Fruit fly (Drosophila melanogaster): ENCODE data around the gene ATPsyngamma.

Gene ATPsyngamma

DNA sequence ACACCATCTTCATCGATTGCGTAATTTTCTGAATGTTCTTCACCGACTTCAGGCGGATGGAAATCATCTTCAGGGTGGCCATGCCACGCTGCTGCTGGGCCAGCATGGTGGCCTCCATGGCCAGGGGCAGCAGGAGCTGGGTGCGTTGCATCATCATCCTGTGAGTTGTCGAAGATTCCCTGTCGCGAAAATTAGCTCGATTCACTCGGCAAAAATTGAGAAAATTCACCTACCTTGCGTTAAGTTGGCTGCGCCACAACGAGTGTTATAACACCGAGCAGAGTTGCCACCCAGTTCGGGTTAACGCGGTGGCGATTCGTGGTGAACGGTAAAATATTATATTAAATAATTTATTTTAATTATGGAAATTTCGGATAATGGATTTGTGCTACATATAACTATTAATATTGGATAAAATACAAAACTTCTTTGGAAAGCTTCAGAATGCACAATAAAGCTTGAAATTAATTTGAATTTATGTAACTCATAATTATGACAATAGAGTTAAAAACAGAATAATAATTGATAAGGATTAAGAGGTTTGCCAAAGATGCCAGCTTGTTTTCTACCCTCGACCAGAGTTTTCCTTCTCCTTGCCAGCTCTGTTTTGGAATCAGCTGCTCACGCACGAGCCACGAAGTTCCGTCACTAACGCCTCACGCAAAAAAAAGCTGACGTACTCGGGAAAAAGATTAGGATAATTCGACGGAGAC is at the start of gene ATPsyngamma, which contains the start of gene yata:
ATPsyngamma (minus strand) TSS at position 573 of the 713 bp plus-strand sequence.
yata (plus strand) TSS at position 629 of the 713 bp plus-strand sequence.
- TF ChIP-seq CG8478 (optimal IDR thresholded peaks at IDR 0.05) (no peak), CTCF (optimal IDR thresholded peaks at IDR 0.05) (no peak)

DNA sequence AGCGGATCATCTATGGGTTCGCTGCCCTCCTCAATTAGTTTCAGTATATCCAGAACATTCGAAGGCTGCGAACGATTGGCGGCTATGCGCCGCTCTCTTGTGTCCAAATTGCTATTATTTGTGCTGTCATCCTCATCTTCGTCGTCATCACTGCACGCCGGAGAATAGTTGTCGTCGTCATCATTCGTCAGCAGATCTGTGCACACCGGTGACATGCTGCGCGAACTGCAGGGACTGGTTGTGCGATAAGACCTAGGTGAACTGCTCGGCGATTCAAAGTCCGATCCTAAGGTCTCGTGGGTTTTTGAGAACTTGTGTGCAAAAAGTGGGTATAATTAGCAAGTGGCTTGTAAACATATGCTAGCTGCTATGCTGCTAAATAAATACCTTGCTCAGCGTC is 48.2 kb upstream of the ATPsyngamma start:
- TF ChIP-seq CG8478 (optimal IDR thresholded peaks at IDR 0.05), result no peak
- no peak for TF ChIP-seq CTCF (optimal IDR thresholded peaks at IDR 0.05)

- TF ChIP-seq CTCF (optimal IDR thresholded peaks at IDR 0.05) (no peak), CG8478 (optimal IDR thresholded peaks at IDR 0.05) (no peak)
These were observed 45.4 kb upstream of the ATPsyngamma start, which contains the start of gene sro for dm6 chr3R:29794161-29794882. sro (plus strand) TSS chr3R:29794597.

- no peak for TF ChIP-seq CG8478 (optimal IDR thresholded peaks at IDR 0.05)
- no peak for TF ChIP-seq CTCF (optimal IDR thresholded peaks at IDR 0.05)
These were observed 41.2 kb upstream of the ATPsyngamma start for dm6 chr3R:29790183-29790582.

DNA sequence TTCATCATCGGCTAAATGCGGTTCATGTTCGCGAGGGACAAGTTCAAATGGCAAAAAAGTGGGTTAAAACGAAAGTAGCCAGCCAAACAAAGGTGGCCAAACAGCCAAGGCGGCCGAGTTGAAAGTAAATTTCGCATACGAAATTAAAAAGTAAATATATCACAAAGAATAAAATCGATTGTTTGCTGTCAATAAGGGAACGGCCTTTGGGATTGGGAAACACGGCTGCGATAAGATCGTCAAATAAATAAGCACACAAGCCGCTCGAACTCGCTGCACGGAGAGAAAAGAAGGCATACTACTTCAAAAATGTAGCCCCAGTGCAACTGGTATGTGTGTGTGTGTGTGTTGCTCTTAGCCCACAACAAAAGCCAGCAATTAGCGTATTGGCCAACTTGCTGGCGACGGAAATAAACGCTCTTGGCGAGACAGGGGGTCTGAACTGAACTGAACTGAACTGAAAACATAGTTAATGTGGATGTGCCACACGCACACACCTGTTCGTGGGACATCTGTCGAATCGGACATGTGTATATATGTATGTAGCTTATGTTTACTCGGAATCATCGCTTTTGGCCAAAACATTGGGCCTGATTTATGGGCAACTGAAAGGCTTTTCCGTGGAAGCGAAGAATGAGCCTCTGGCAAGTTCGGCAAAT is 39.1 kb upstream of the ATPsyngamma start:
- no peak for TF ChIP-seq CG8478 (optimal IDR thresholded peaks at IDR 0.05)
- TF ChIP-seq CTCF (optimal IDR thresholded peaks at IDR 0.05), result no peak

dm6 chr3R:29786016-29786996 is 37.3 kb upstream of the ATPsyngamma start:
- TF ChIP-seq CTCF (optimal IDR thresholded peaks at IDR 0.05), result no peak
- TF ChIP-seq CG8478 (optimal IDR thresholded peaks at IDR 0.05), result no peak

DNA sequence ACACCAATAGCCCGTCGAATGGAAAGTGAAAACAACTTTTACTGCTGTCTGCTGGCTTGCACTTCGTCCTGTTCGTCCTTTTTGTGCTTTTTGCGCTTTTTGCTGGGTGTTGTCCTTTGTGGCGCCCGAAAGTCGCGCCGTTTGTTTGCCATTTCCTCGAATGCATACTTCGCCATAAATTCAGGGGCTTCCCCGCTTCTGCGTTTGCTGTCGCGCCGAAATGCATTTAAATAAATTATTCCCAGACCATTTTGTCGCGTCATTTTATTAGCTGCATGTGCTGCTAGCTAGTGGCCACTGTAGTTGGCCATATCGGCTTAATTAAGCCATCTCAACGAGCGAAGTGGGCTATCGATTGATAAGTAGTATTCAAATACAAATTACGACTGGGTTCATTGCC is 36.3 kb upstream of the ATPsyngamma start:
- TF ChIP-seq CG8478 (optimal IDR thresholded peaks at IDR 0.05), result no peak
- TF ChIP-seq CTCF (optimal IDR thresholded peaks at IDR 0.05), result no peak

dm6 chr3R:29783210-29783609 is 34.2 kb upstream of the ATPsyngamma start:
- TF ChIP-seq CG8478 (optimal IDR thresholded peaks at IDR 0.05) (no peak), CTCF (optimal IDR thresholded peaks at IDR 0.05) (no peak)

- TF ChIP-seq CTCF (optimal IDR thresholded peaks at IDR 0.05) (no peak), CG8478 (optimal IDR thresholded peaks at IDR 0.05) (no peak)
These were observed 33.4 kb upstream of the ATPsyngamma start for dm6 chr3R:29782367-29782766.

dm6 chr3R:29781874-29782273 is 32.9 kb upstream of the ATPsyngamma start:
- no peak for TF ChIP-seq CTCF (optimal IDR thresholded peaks at IDR 0.05)
- no peak for TF ChIP-seq CG8478 (optimal IDR thresholded peaks at IDR 0.05)

DNA sequence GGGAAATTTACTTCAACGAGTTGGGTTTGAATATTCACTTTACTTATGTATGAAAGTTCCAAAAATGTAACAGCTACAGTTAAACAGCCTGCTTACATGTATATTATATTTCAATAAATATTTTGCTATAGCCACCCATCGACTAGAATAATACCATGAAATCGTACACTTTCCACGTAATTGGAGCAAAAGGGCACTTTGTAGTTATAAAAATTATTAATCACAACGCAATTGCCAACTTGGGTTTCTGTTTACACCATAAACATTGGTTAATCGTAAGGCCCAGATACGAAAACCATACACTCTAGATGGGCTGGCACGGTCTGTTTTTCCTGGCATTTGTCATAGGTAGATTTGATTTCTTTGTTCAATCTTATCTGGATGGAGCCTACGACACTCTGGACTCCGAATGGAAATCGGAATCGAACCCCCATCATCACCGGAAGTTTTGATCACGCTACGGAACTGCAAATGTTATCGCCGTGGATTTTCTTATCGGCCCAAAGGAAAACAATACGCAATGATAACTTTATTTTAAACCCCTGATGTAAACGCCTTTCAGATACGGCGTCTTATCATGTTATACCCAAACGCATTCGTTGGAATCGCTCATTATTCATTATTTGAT is 31.6 kb upstream of the ATPsyngamma start, which contains the start of gene fig:
fig (minus strand) TSS at position 51 of the 628 bp plus-strand sequence.
- TF ChIP-seq CG8478 (optimal IDR thresholded peaks at IDR 0.05), result no peak
- no peak for TF ChIP-seq CTCF (optimal IDR thresholded peaks at IDR 0.05)

- TF ChIP-seq CG8478 (optimal IDR thresholded peaks at IDR 0.05), result no peak
- TF ChIP-seq CTCF (optimal IDR thresholded peaks at IDR 0.05), result no peak
These were observed 30.0 kb upstream of the ATPsyngamma start for dm6 chr3R:29778985-29779298.

DNA sequence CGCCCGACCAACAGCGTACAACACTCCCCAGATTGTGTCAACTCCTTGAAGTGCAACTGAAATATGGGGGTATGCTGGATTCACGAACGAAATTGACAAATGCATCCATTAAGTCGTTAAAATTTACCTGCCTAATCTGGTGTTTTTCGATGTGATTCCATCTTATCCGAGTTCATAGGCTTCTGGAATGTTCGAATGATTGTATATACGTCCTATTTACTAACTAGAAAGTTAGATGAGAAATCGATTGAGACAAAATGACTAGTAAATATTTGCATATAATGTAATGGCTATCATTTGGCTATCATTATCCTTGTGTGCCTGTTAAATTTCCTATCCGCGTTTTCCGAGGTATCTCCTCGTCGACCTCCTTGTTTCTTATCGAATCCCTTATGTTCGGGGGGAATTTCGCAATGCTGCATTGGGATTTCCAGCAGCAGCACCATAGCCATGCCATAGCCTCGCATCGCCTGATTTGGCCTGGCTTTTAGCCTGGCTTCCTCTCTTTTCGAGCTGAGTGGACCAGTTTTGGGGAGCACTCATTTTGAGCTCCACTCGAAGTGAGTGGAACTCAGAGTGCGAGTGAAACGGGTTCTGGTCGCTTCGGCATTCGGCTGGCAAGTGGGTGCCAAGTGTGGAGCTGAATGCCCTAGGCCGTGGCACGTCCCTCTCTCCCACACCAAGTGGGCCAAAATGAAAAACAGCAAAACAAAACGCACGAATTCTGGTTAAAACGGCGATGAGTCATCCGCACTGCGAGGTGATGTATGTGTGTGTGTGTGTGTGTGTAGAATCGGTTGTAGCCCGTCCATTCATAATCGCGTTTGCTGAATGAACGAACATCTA is 29.4 kb upstream of the ATPsyngamma start:
- TF ChIP-seq CG8478 (optimal IDR thresholded peaks at IDR 0.05), result no peak
- no peak for TF ChIP-seq CTCF (optimal IDR thresholded peaks at IDR 0.05)

Measured in S2 (cell line).